Worm (Caenorhabditis elegans): ENCODE data around the gene R07B7.2.

The R07B7.2 gene

ce11 chrV:12026878-12027477, 32.6 kb downstream of the R07B7.2 start (continued):
- TF ChIP-seq egl-13 (tag; optimal IDR thresholded peaks at IDR 0.05) = peak; percentile 50
- TF ChIP-seq mdl-1 (tag; optimal IDR thresholded peaks at IDR 0.05) = peak in 1 of 2 experiments; percentile 29
- no peak for TF ChIP-seq Y116A8C.19 (tag; optimal IDR thresholded peaks at IDR 0.05; ENCODE audit: borderline replicate concordance)
- TF ChIP-seq zag-1 (tag; optimal IDR thresholded peaks at IDR 0.05) = no peak
- TF ChIP-seq nhr-12 (tag; optimal IDR thresholded peaks at IDR 0.05) = no peak
- no peak for TF ChIP-seq ceh-88 (GFP tag; IDR thresholded peaks at IDR 0.05)
- no peak for TF ChIP-seq ceh-63 (GFP tag; optimal IDR thresholded peaks at IDR 0.05)
- no peak for TF ChIP-seq lin-15B (tag; optimal IDR thresholded peaks at IDR 0.05)
- no peak for TF ChIP-seq unc-130 (tag; optimal IDR thresholded peaks at IDR 0.05)
- no peak for TF ChIP-seq elt-3 (tag; optimal IDR thresholded peaks at IDR 0.05)
- TF ChIP-seq ets-5 (GFP tag; IDR thresholded peaks at IDR 0.05) = no peak
- peak; percentile 52 for TF ChIP-seq tbx-2 (tag; optimal IDR thresholded peaks at IDR 0.05)
- no peak for TF ChIP-seq ztf-4 (tag; optimal IDR thresholded peaks at IDR 0.05)
- no peak for TF ChIP-seq pag-3 (tag; optimal IDR thresholded peaks at IDR 0.05; ENCODE audit: borderline replicate concordance, insufficient read depth)

ce11 chrV:12025683-12026082, 33.9 kb downstream of the R07B7.2 start:
- TF ChIP-seq tbx-2 (tag; optimal IDR thresholded peaks at IDR 0.05) = no peak
- TF ChIP-seq fkh-4 (tag; optimal IDR thresholded peaks at IDR 0.05; ENCODE audit: borderline replicate concordance) = no peak
- TF ChIP-seq C34B4.2 (tag; optimal IDR thresholded peaks at IDR 0.05) = no peak
- no peak for TF ChIP-seq mab-9 (GFP tag; IDR thresholded peaks at IDR 0.05)
- no peak for TF ChIP-seq aha-1 (tag; optimal IDR thresholded peaks at IDR 0.05)
- TF ChIP-seq nhr-76 (tag; optimal IDR thresholded peaks at IDR 0.05) = no peak
- TF ChIP-seq unc-98 (GFP tag; IDR thresholded peaks at IDR 0.05) = no peak
- TF ChIP-seq fos-1 (tag; optimal IDR thresholded peaks at IDR 0.05) = no peak
- TF ChIP-seq sup-37 (GFP tag; optimal IDR thresholded peaks at IDR 0.05) = no peak
- TF ChIP-seq efl-1 (optimal IDR thresholded peaks at IDR 0.05) = no peak
- peak in 1 of 2 experiments; percentile 77 for TF ChIP-seq efl-1 (GFP tag; optimal IDR thresholded peaks at IDR 0.05 in 1 of 2)
- TF ChIP-seq nhr-85 (tag) = no peak
- peak; percentile 45 for TF ChIP-seq mep-1 (tag; optimal IDR thresholded peaks at IDR 0.05)
- TF ChIP-seq lin-39 (tag; optimal IDR thresholded peaks at IDR 0.05) = no peak
- TF ChIP-seq C04F5.9 (tag; optimal IDR thresholded peaks at IDR 0.05) = no peak
- TF ChIP-seq unc-130 (tag; optimal IDR thresholded peaks at IDR 0.05) = no peak
- no peak for TF ChIP-seq elt-3 (tag; optimal IDR thresholded peaks at IDR 0.05)
- no peak for TF ChIP-seq unc-86 (tag; optimal IDR thresholded peaks at IDR 0.05)
- no peak for TF ChIP-seq tlp-1 (tag; optimal IDR thresholded peaks at IDR 0.05)
- TF ChIP-seq ces-1 (GFP tag; optimal IDR thresholded peaks at IDR 0.05) = no peak
- no peak for TF ChIP-seq jun-1 (tag; optimal IDR thresholded peaks at IDR 0.05)
- TF ChIP-seq pax-3 (tag; optimal IDR thresholded peaks at IDR 0.05) = peak; percentile 15
- peak; percentile 10 for TF ChIP-seq swsn-7 (tag; optimal IDR thresholded peaks at IDR 0.05)
- TF ChIP-seq egl-13 (tag; optimal IDR thresholded peaks at IDR 0.05) = peak; percentile 10
- no peak for TF ChIP-seq Y116A8C.19 (tag; optimal IDR thresholded peaks at IDR 0.05; ENCODE audit: borderline replicate concordance)
- TF ChIP-seq hlh-17 (GFP tag; optimal IDR thresholded peaks at IDR 0.05; ENCODE audit: borderline replicate concordance) = no peak
- TF ChIP-seq lsy-2 (tag; optimal IDR thresholded peaks at IDR 0.05) = peak in 1 of 2 experiments; percentile 33
- TF ChIP-seq mef-2 (tag; optimal IDR thresholded peaks at IDR 0.05) = no peak
- no peak for TF ChIP-seq sptf-1 (tag; optimal IDR thresholded peaks at IDR 0.05)
- TF ChIP-seq sox-4 (tag; optimal IDR thresholded peaks at IDR 0.05) = no peak
- no peak for TF ChIP-seq nhr-28 (tag; optimal IDR thresholded peaks at IDR 0.05)
- TF ChIP-seq fkh-8 (tag; optimal IDR thresholded peaks at IDR 0.05) = peak; percentile 64
- no peak for TF ChIP-seq mdl-1 (tag; optimal IDR thresholded peaks at IDR 0.05)
- TF ChIP-seq lin-14 (GFP tag; optimal IDR thresholded peaks at IDR 0.05) = peak; percentile 87
- TF ChIP-seq nhr-77 (tag; optimal IDR thresholded peaks at IDR 0.05) = no peak
- TF ChIP-seq C16A3.4 (tag; optimal IDR thresholded peaks at IDR 0.05) = no peak
- TF ChIP-seq nhr-71 (tag; optimal IDR thresholded peaks at IDR 0.05) = peak; percentile 46
- peak in 1 of 3 experiments; percentile 36 for TF ChIP-seq ceh-82 (tag; optimal IDR thresholded peaks at IDR 0.05)
- peak; percentile 15 for TF ChIP-seq rnt-1 (tag; optimal IDR thresholded peaks at IDR 0.05)
- peak; percentile 1 for TF ChIP-seq snu-23 (GFP tag; optimal IDR thresholded peaks at IDR 0.05)
- TF ChIP-seq dsc-1 (tag; optimal IDR thresholded peaks at IDR 0.05) = no peak
- TF ChIP-seq fkh-10 (GFP tag; optimal IDR thresholded peaks at IDR 0.05) = peak; percentile 85
- TF ChIP-seq nhr-237 (tag; optimal IDR thresholded peaks at IDR 0.05) = no peak
- TF ChIP-seq lin-15B (tag; optimal IDR thresholded peaks at IDR 0.05) = no peak

All from whole organism, L1 larva.